Worm (Caenorhabditis elegans) whole organism, L1 larva: ENCODE results near the gene K11H3.5.

Experiments
- C04F5.9 ChIP-seq: sonication (generic microtip); optimal IDR thresholded peaks from 2 replicates; lab custom pipeline; 2016; ENCODE audit warnings: missing genetic modification characterization, missing compliant biosample characterization
- C16A3.4 ChIP-seq: fragments of 150-350 bp; optimal IDR thresholded peaks from 2 replicates; lab custom pipeline; 2014; ENCODE audit warnings: missing biosample characterization, missing genetic modification characterization
- F16B12.6 ChIP-seq: fragments of 150-350 bp; optimal IDR thresholded peaks from 2 replicates; lab custom pipeline; 2014; ENCODE audit warnings: missing biosample characterization, missing genetic modification characterization
- Y116A8C.19 ChIP-seq: sonication (generic microtip); optimal IDR thresholded peaks from 2 replicates; lab custom pipeline; 2016; ENCODE audit warnings: missing compliant biosample characterization, missing genetic modification characterization, borderline replicate concordance
- ceh-63 ChIP-seq: fragments of 200-800 bp; sonication (Bioruptor generic); optimal IDR thresholded peaks from 2 replicates; lab custom pipeline; 2018; ENCODE audit warnings: mild to moderate bottlenecking, missing genetic modification characterization, missing compliant biosample characterization
- ceh-8 ChIP-seq: fragments of 200-800 bp; sonication (Bioruptor generic); optimal IDR thresholded peaks from 2 replicates; lab custom pipeline; 2018; ENCODE audit warnings: mild to moderate bottlenecking, missing genetic modification characterization, moderate library complexity, missing compliant biosample characterization
- ceh-88 ChIP-seq: fragments of 200-800 bp; sonication (Bioruptor generic); IDR thresholded peaks from 2 replicates; pipeline ENCODE4 v1.3.6; 2022; ENCODE audit warnings: missing genetic modification characterization, missing compliant biosample characterization
- ces-1 ChIP-seq: fragments of 150-350 bp; optimal IDR thresholded peaks from 2 replicates; lab custom pipeline; 2014; ENCODE audit warnings: missing biosample characterization, missing genetic modification reagents, missing genetic modification characterization
- dpl-1 ChIP-seq, 3 experiments: fragments of 150-350 bp in 2 of 3; sonication (generic microtip) in 1 of 3; optimal IDR thresholded peaks; 2 replicates each; lab custom pipeline; 2014 to 2017; ENCODE audit warnings: missing biosample characterization in 3 of 3, missing genetic modification characterization in 3 of 3, missing genetic modification reagents in 3 of 3
- efl-3 ChIP-seq: fragments of 200-800 bp; sonication (Bioruptor generic); optimal IDR thresholded peaks from 2 replicates; lab custom pipeline; 2018; ENCODE audit warnings: mild to moderate bottlenecking, missing genetic modification characterization, missing compliant biosample characterization
- egl-13 ChIP-seq: sonication (generic microtip); optimal IDR thresholded peaks from 2 replicates; lab custom pipeline; 2016; ENCODE audit warnings: missing genotype, missing genetic modification reagents, missing genetic modification characterization, missing compliant biosample characterization
- egl-27 ChIP-seq, 2 experiments: fragments of 150-350 bp in 1 of 2; sonication (generic microtip); optimal IDR thresholded peaks; 3 replicates each; lab custom pipeline; 2017 to 2018; ENCODE audit warnings: missing biosample characterization in 2 of 2, missing genetic modification characterization in 2 of 2, missing genetic modification reagents in 2 of 2
- elt-2 ChIP-seq: sonication (generic microtip); optimal IDR thresholded peaks from 2 replicates; lab custom pipeline; 2016; ENCODE audit warnings: missing genetic modification characterization, mild to moderate bottlenecking, inconsistent platforms, missing compliant biosample characterization, missing genetic modification reagents
- elt-3 ChIP-seq, 6 experiments: fragments of 150-350 bp in 1 of 6; sonication (generic microtip); optimal IDR thresholded peaks; 2 replicates each; lab custom pipeline; 2017 to 2018; ENCODE audit warnings: missing biosample characterization in 6 of 6, missing genetic modification characterization in 6 of 6, inconsistent platforms in 1 of 6
- fkh-10 ChIP-seq: sonication (generic microtip); optimal IDR thresholded peaks from 2 replicates; lab custom pipeline; 2017; ENCODE audit warnings: missing biosample characterization, missing genetic modification reagents, missing genetic modification characterization
- grh-1 ChIP-seq: fragments of 200-800 bp; sonication (Bioruptor generic); IDR thresholded peaks from 2 replicates; pipeline ENCODE4 v1.3.6; 2022; ENCODE audit warnings: missing genetic modification reagents, missing genetic modification characterization, missing compliant biosample characterization
- hlh-17 ChIP-seq: fragments of 200-800 bp; sonication (Bioruptor generic); optimal IDR thresholded peaks from 2 replicates; lab custom pipeline; 2018; ENCODE audit warnings: missing genetic modification characterization, mild to moderate bottlenecking, missing compliant biosample characterization, moderate library complexity, borderline replicate concordance
- hlh-4 ChIP-seq: sonication (generic microtip); optimal IDR thresholded peaks from 2 replicates; lab custom pipeline; 2016; ENCODE audit warnings: mild to moderate bottlenecking, missing genetic modification characterization, missing compliant biosample characterization
- irx-1 ChIP-seq: sonication (generic microtip); optimal IDR thresholded peaks from 2 replicates; lab custom pipeline; 2016; ENCODE audit warnings: missing genetic modification characterization, missing compliant biosample characterization
- isw-1 ChIP-seq: fragments of 200-800 bp; sonication (Bioruptor generic); IDR thresholded peaks from 2 replicates; pipeline ENCODE4 v1.3.6; 2022; ENCODE audit warnings: missing genetic modification characterization, missing compliant biosample characterization
- lin-13 ChIP-seq: fragments of 150-350 bp; optimal IDR thresholded peaks from 2 replicates; lab custom pipeline; 2014; ENCODE audit warnings: missing biosample characterization, missing genetic modification reagents, missing genetic modification characterization
- lin-14 ChIP-seq: fragments of 200-800 bp; sonication (Bioruptor generic); optimal IDR thresholded peaks from 2 replicates; lab custom pipeline; 2018; ENCODE audit warnings: mild to moderate bottlenecking, missing genetic modification characterization, moderate library complexity, missing compliant biosample characterization
- lin-15B ChIP-seq: fragments of 150-350 bp; sonication (generic microtip); optimal IDR thresholded peaks from 3 replicates; lab custom pipeline; 2014; ENCODE audit warnings: missing biosample characterization, missing genetic modification characterization
- lin-35 ChIP-seq, 2 experiments: fragments of 150-350 bp; optimal IDR thresholded peaks; 2 replicates each; lab custom pipeline; 2014; ENCODE audit warnings: missing biosample characterization in 2 of 2, missing genetic modification characterization in 2 of 2, missing genetic modification reagents in 2 of 2
- lin-39 ChIP-seq: fragments of 150-350 bp; optimal IDR thresholded peaks from 2 replicates; lab custom pipeline; 2014; ENCODE audit warnings: missing biosample characterization, missing genetic modification reagents, missing genetic modification characterization
- lir-3 ChIP-seq: sonication (generic microtip); optimal IDR thresholded peaks from 2 replicates; lab custom pipeline; 2016; ENCODE audit warnings: mild to moderate bottlenecking, missing genetic modification characterization, moderate library complexity, missing compliant biosample characterization; ENCODE audit not compliant: poor library complexity
- mef-2 ChIP-seq: fragments of 150-350 bp; optimal IDR thresholded peaks from 2 replicates; lab custom pipeline; 2014; ENCODE audit warnings: missing biosample characterization, missing genetic modification characterization
- nhr-11 ChIP-seq: fragments of 150-350 bp; optimal IDR thresholded peaks from 2 replicates; lab custom pipeline; 2014; ENCODE audit warnings: missing biosample characterization, missing genetic modification characterization
- nhr-12 ChIP-seq: sonication (generic microtip); optimal IDR thresholded peaks from 2 replicates; lab custom pipeline; 2017; ENCODE audit warnings: missing biosample characterization, missing genetic modification characterization
- nhr-19 ChIP-seq: fragments of 200-800 bp; sonication (Bioruptor generic); conservative IDR thresholded peaks from 2 replicates; pipeline ENCODE4 v1.3.6; 2022; ENCODE audit warnings: missing genetic modification characterization, missing compliant biosample characterization
- nhr-20 ChIP-seq: sonication (generic microtip); optimal IDR thresholded peaks from 2 replicates; lab custom pipeline; 2016; ENCODE audit warnings: mild to moderate bottlenecking, missing genetic modification characterization, missing compliant biosample characterization
- nhr-237 ChIP-seq: fragments of 150-350 bp; optimal IDR thresholded peaks from 2 replicates; lab custom pipeline; 2014; ENCODE audit warnings: missing biosample characterization, missing genetic modification characterization
- nhr-28 ChIP-seq: fragments of 150-350 bp; optimal IDR thresholded peaks from 2 replicates; lab custom pipeline; 2014; ENCODE audit warnings: missing biosample characterization, missing genetic modification characterization
- nhr-77 ChIP-seq: fragments of 150-350 bp; optimal IDR thresholded peaks from 2 replicates; lab custom pipeline; 2014; ENCODE audit warnings: missing biosample characterization, missing genetic modification characterization
- nhr-84 ChIP-seq: sonication (generic microtip); optimal IDR thresholded peaks from 2 replicates; lab custom pipeline; 2017; ENCODE audit warnings: missing biosample characterization, missing genetic modification characterization
- nhr-85 ChIP-seq: sonication (generic microtip); peaks from one replicate; lab custom pipeline; 2016; ENCODE audit warnings: missing genetic modification characterization, inconsistent platforms, missing compliant biosample characterization
- nhr-90 ChIP-seq: sonication (generic microtip); optimal IDR thresholded peaks from 2 replicates; lab custom pipeline; 2016; ENCODE audit warnings: mild to moderate bottlenecking, missing genetic modification characterization, missing compliant biosample characterization; ENCODE audit not compliant: poor library complexity
- pqm-1 ChIP-seq: sonication (generic microtip); optimal IDR thresholded peaks from 3 replicates; lab custom pipeline; 2017; ENCODE audit warnings: missing biosample characterization, missing genetic modification characterization
- rnt-1 ChIP-seq: sonication (generic microtip); optimal IDR thresholded peaks from 2 replicates; lab custom pipeline; 2016; ENCODE audit warnings: mild to moderate bottlenecking, missing genetic modification characterization, moderate library complexity, missing compliant biosample characterization
- skn-1 ChIP-seq: fragments of 150-350 bp; optimal IDR thresholded peaks from 2 replicates; lab custom pipeline; 2014; ENCODE audit warnings: missing biosample characterization, missing genetic modification characterization
- sptf-1 ChIP-seq: fragments of 150-350 bp; optimal IDR thresholded peaks from 2 replicates; lab custom pipeline; 2014; ENCODE audit warnings: missing biosample characterization, missing genetic modification characterization
- sup-37 ChIP-seq: fragments of 200-800 bp; sonication (Bioruptor generic); optimal IDR thresholded peaks from 2 replicates; lab custom pipeline; 2018; ENCODE audit warnings: mild to moderate bottlenecking, missing genetic modification characterization, missing compliant biosample characterization
- swsn-7 ChIP-seq: sonication (generic microtip); optimal IDR thresholded peaks from 2 replicates; lab custom pipeline; 2016; ENCODE audit warnings: missing genetic modification characterization, missing compliant biosample characterization
- unc-130 ChIP-seq: fragments of 150-350 bp; optimal IDR thresholded peaks from 2 replicates; lab custom pipeline; 2017; ENCODE audit warnings: missing biosample characterization, missing genetic modification characterization, inconsistent platforms
- unc-30 ChIP-seq: sonication (generic microtip); optimal IDR thresholded peaks from 2 replicates; lab custom pipeline; 2017; ENCODE audit warnings: missing biosample characterization, missing genetic modification characterization
- vab-15 ChIP-seq: sonication (generic microtip); optimal IDR thresholded peaks from 2 replicates; lab custom pipeline; 2017; ENCODE audit warnings: missing genotype, mild to moderate bottlenecking, missing genetic modification characterization, missing compliant biosample characterization
- xbp-1 ChIP-seq: sonication (generic microtip); optimal IDR thresholded peaks from 2 replicates; lab custom pipeline; 2016; ENCODE audit warnings: missing genetic modification characterization, missing compliant biosample characterization
- zip-4 ChIP-seq: fragments of 200-800 bp; sonication (Bioruptor generic); optimal IDR thresholded peaks from 2 replicates; lab custom pipeline; 2018; ENCODE audit warnings: mild to moderate bottlenecking, missing genetic modification characterization, moderate library complexity, missing compliant biosample characterization
- ztf-11 ChIP-seq, 2 experiments: sonication (generic microtip); optimal IDR thresholded peaks; 2 replicates each; lab custom pipeline; 2016 to 2017; ENCODE audit warnings: missing genetic modification characterization in 2 of 2, missing biosample characterization in 1 of 2, missing compliant biosample characterization in 1 of 2
- ztf-4 ChIP-seq: fragments of 150-350 bp; optimal IDR thresholded peaks from 2 replicates; lab custom pipeline; 2014; ENCODE audit warnings: missing biosample characterization, missing genetic modification characterization

Gene K11H3.5

ce11 chrIII:9861470-9862342 lies 18.1 kb downstream of the K11H3.5 start (continued):
- no peak for TF ChIP-seq unc-30 (tag; lab: Kevin White, UChicago)
- TF ChIP-seq nhr-20 (tag; lab: Kevin White, UChicago), result peak; percentile 53
- TF ChIP-seq vab-15 (tag; lab: Kevin White, UChicago), result no peak
- TF ChIP-seq lin-35 (GFP tag; optimal IDR thresholded peaks at IDR 0.05; lab: Kevin White, UChicago), result peak; percentile 44 to 67
- no peak for TF ChIP-seq mef-2
- TF ChIP-seq lin-13 (GFP tag; lab: Kevin White, UChicago), result peak; percentile 49
- TF ChIP-seq pqm-1 (tag; lab: Kevin White, UChicago), result no peak
- no peak for TF ChIP-seq nhr-28 (tag; lab: Kevin White, UChicago)
- no peak for TF ChIP-seq efl-3 (GFP tag; lab: Kevin White, UChicago)
- no peak for TF ChIP-seq lin-15B
- TF ChIP-seq irx-1 (tag; lab: Kevin White, UChicago), result peak; percentile 46
- no peak for TF ChIP-seq sptf-1 (tag; lab: Kevin White, UChicago)
- no peak for TF ChIP-seq isw-1 (GFP tag; lab: Robert Waterston, UW)
- peak; percentile 45 for TF ChIP-seq unc-130 (tag; lab: Kevin White, UChicago)
- TF ChIP-seq zip-4 (GFP tag; lab: Kevin White, UChicago), result no peak
- TF ChIP-seq sup-37 (GFP tag; lab: Kevin White, UChicago), result no peak
- TF ChIP-seq dpl-1 (GFP tag; optimal IDR thresholded peaks at IDR 0.05; lab: Kevin White, UChicago), result peak; percentile 23 to 47 (median 36)
- TF ChIP-seq nhr-84 (tag; lab: Kevin White, UChicago), result no peak
- TF ChIP-seq egl-27 (tag; optimal IDR thresholded peaks at IDR 0.05; lab: Kevin White, UChicago), result no peak
- no peak for TF ChIP-seq grh-1 (GFP tag; lab: Robert Waterston, UW)
- TF ChIP-seq lir-3 (tag; lab: Kevin White, UChicago), result peak; percentile 48
- no peak for TF ChIP-seq lin-39 (tag; lab: Kevin White, UChicago)
- peak; percentile 30 for TF ChIP-seq nhr-77
- no peak for TF ChIP-seq skn-1 (tag; lab: Kevin White, UChicago)
- TF ChIP-seq nhr-19 (GFP tag; lab: Robert Waterston, UW), result peak; percentile 43
- no peak for TF ChIP-seq ztf-4 (tag; lab: Kevin White, UChicago)
- peak; percentile 10 for TF ChIP-seq fkh-10 (GFP tag; lab: Kevin White, UChicago)
- peak; percentile 46 for TF ChIP-seq egl-13 (tag; lab: Kevin White, UChicago)
- no peak for TF ChIP-seq ceh-63 (GFP tag; lab: Kevin White, UChicago)
- peak; percentile 54 for TF ChIP-seq lin-14 (GFP tag; lab: Kevin White, UChicago)
- peak; percentile 8 for TF ChIP-seq nhr-11 (tag; lab: Kevin White, UChicago)
- peak; percentile 52 for TF ChIP-seq xbp-1 (tag; lab: Kevin White, UChicago)
- TF ChIP-seq C04F5.9 (tag; lab: Kevin White, UChicago), result no peak
- TF ChIP-seq swsn-7, result peak; percentile 61
- TF ChIP-seq nhr-237 (tag; lab: Kevin White, UChicago), result no peak
- no peak for TF ChIP-seq hlh-17 (GFP tag; lab: Kevin White, UChicago)
- peak; percentile 23 for TF ChIP-seq ceh-8
- TF ChIP-seq ces-1 (GFP tag; lab: Kevin White, UChicago), result no peak
- peak; percentile 63 for TF ChIP-seq nhr-90 (tag; lab: Kevin White, UChicago)
- TF ChIP-seq nhr-85 (tag; lab: Kevin White, UChicago), result peak; percentile 76
- peak; percentile 63 for TF ChIP-seq C16A3.4
- TF ChIP-seq F16B12.6, result no peak
- no peak for TF ChIP-seq nhr-12 (tag; lab: Kevin White, UChicago)
- no peak for TF ChIP-seq ceh-88 (GFP tag; lab: Robert Waterston, UW)
- peak; percentile 27 for TF ChIP-seq elt-2 (tag; lab: Kevin White, UChicago)
- TF ChIP-seq rnt-1, result peak; percentile 79
- peak in 1 of 6 experiments; percentile 18 for TF ChIP-seq elt-3 (tag; optimal IDR thresholded peaks at IDR 0.05; lab: Kevin White, UChicago)
- TF ChIP-seq Y116A8C.19 (tag; lab: Kevin White, UChicago), result no peak
- peak in 1 of 2 experiments; percentile 61 for TF ChIP-seq ztf-11 (tag; optimal IDR thresholded peaks at IDR 0.05; lab: Kevin White, UChicago)
- TF ChIP-seq hlh-4 (tag; lab: Kevin White, UChicago), result no peak
